Fruit fly (Drosophila melanogaster): ENCODE measurements around the gene CG46309.

The CG46309 gene

DNA sequence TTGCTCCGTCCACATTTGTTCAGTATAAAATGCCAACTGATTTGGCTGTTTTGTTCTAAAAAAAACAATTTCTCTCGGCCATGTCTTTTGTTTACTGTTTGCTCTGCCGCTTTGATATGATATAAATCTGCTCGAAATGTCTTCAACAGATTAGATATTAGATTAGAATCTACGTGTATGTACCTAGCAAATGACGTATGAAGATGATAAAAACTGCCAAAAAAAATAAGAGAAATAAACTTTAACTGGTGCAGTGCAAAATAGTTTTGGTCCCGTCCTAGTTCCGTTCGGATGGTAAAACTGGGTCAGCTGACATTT lies 4.5 kb upstream of the CG46309 start:
- TF ChIP-seq CG15710 (tag; optimal IDR thresholded peaks at IDR 0.05) (no peak), CG13204 (GFP tag; optimal IDR thresholded peaks at IDR 0.05) (no peak), CG4496 (GFP tag; IDR thresholded peaks at IDR 0.05) (no peak), Pif1A (GFP tag; optimal IDR thresholded peaks at IDR 0.05) (no peak), CG10348 (GFP tag; IDR thresholded peaks at IDR 0.05) (no peak), CG34367 (tag; optimal IDR thresholded peaks at IDR 0.05) (no peak), Pif1B (GFP tag; optimal IDR thresholded peaks at IDR 0.05) (no peak), CG12605 (GFP tag; IDR thresholded peaks at IDR 0.05) (no peak), CG17806 (tag; optimal IDR thresholded peaks at IDR 0.05) (no peak)

- TF ChIP-seq CG15710 (tag; optimal IDR thresholded peaks at IDR 0.05) (peak; percentile 12), D1 (tag; optimal IDR thresholded peaks at IDR 0.05) (no peak), CG34367 (tag; optimal IDR thresholded peaks at IDR 0.05) (peak; percentile 34), CG8159 (tag; optimal IDR thresholded peaks at IDR 0.05) (peak; percentile 24), gl (tag; optimal IDR thresholded peaks at IDR 0.05) (peak; percentile 50), CG14655 (GFP tag; optimal IDR thresholded peaks at IDR 0.05) (no peak), CG12605 (GFP tag; IDR thresholded peaks at IDR 0.05) (no peak), EcR (GFP tag; optimal IDR thresholded peaks at IDR 0.05) (peak; percentile 98), CG13204 (GFP tag; optimal IDR thresholded peaks at IDR 0.05) (peak; percentile 13)
These were observed 3.9 kb upstream of the CG46309 start for dm6 chr2L:16255232-16256117.

- TF ChIP-seq fd96Ca (GFP tag; IDR thresholded peaks at IDR 0.05) (no peak), Pif1B (GFP tag; optimal IDR thresholded peaks at IDR 0.05) (no peak), EcR (GFP tag; optimal IDR thresholded peaks at IDR 0.05) (no peak), CG12605 (GFP tag; IDR thresholded peaks at IDR 0.05) (no peak), rn (GFP tag; IDR thresholded peaks at IDR 0.05) (no peak), CG8159 (tag; optimal IDR thresholded peaks at IDR 0.05) (no peak), Ets98B (GFP tag; IDR thresholded peaks at IDR 0.05) (no peak)
These were observed 9.9 kb downstream of the CG46309 start, which contains the start of gene CG42818 for dm6 chr2L:16241639-16242038. TSS of gene CG42818 (plus strand) at chr2L:16241939.

DNA sequence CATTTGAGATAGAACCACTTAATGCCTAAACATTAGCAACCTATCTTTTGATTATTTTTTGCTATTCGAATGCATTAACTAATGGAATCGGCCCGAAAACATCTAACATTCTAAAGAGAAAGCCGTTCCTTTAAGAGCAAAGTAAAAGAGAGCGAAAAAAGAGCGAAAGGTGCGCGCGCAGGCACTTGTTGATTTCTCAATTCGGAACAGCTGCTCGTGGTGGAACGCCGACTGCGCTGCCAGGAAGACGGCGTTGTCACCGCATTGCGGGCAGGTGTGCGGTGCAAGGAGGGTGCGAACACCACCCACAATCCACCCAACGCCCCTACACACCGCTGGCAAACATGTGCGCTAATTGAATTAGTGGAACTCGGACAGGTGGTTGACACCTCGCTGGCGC lies 16.8 kb downstream of the CG46309 start:
- TF ChIP-seq CG9948 (tag; optimal IDR thresholded peaks at IDR 0.05) (no peak), rn (GFP tag; IDR thresholded peaks at IDR 0.05) (no peak), CG34367 (tag; optimal IDR thresholded peaks at IDR 0.05) (no peak)

DNA sequence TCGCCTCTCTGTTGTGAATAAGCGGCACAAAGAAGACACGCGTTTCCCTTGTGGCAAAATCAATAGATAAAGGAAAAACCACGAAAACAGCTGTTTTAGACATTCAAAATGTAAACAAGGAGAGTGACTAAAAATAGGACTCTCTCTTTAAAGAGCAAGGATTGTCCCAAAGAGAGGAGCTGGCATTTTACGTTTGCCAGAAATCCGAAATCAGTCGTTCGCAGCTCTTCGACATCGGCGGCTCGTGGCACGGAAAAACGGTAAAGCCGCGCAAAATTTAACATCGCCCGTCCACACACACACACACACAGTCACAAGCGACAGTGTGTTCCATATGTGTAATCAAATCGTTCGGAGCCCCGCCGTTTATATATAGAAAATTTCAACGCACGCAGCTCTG lies 20.3 kb downstream of the CG46309 start, which contains the start of gene Ca-Ma2d:
TSS of gene Ca-Ma2d (plus strand) at position 211 of the 400 bp plus-strand sequence.
- TF ChIP-seq CG17806 (tag; optimal IDR thresholded peaks at IDR 0.05) (no peak), CG10348 (GFP tag; IDR thresholded peaks at IDR 0.05) (no peak), Snoo (tag; optimal IDR thresholded peaks at IDR 0.05) (no peak), Ets98B (GFP tag; IDR thresholded peaks at IDR 0.05) (no peak), CG15710 (tag; optimal IDR thresholded peaks at IDR 0.05) (no peak), CG12605 (GFP tag; IDR thresholded peaks at IDR 0.05) (peak; percentile 27; the same call in 1 of the 2 replicates)

DNA sequence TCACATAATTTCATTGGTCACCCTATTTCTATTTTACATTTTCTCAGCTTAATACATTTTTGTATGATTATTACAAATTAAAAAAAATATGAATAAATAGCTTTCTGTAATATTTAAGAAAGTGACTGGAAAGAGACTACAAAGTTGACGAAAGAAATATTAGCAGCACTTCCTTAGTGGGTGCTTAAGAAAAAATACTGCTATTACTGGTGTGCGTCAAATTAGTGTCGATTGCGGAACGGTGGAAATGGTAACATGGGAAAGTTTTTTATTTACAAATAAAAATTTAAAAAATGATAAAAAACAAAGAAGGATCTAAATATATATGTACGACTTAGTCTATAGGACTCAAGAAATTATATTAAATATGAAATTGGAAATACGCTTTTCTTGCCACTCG lies 27.6 kb downstream of the CG46309 start:
- TF ChIP-seq CG4496 (GFP tag; IDR thresholded peaks at IDR 0.05) (no peak), CG8301 (tag; optimal IDR thresholded peaks at IDR 0.05) (no peak), gl (tag; optimal IDR thresholded peaks at IDR 0.05) (no peak), CG10348 (GFP tag; IDR thresholded peaks at IDR 0.05) (no peak), CG32121 (GFP tag; IDR thresholded peaks at IDR 0.05) (no peak), Pif1B (GFP tag; optimal IDR thresholded peaks at IDR 0.05) (no peak)

dm6 chr2L:16216298-16216697 lies 35.3 kb downstream of the CG46309 start:
- TF ChIP-seq CG13204 (GFP tag; optimal IDR thresholded peaks at IDR 0.05), result no peak

- TF ChIP-seq CG8301 (tag; optimal IDR thresholded peaks at IDR 0.05), result no peak
- TF ChIP-seq CG13204 (GFP tag; optimal IDR thresholded peaks at IDR 0.05), result no peak
- TF ChIP-seq CG34367 (tag; optimal IDR thresholded peaks at IDR 0.05), result no peak
- TF ChIP-seq gl (tag; optimal IDR thresholded peaks at IDR 0.05), result no peak
- TF ChIP-seq CG4496 (GFP tag; IDR thresholded peaks at IDR 0.05), result no peak
- no peak for TF ChIP-seq rn (GFP tag; IDR thresholded peaks at IDR 0.05)
These were observed 40.4 kb downstream of the CG46309 start, which contains the start of gene CG31819 for dm6 chr2L:16211159-16211558. TSS of gene CG31819 (plus strand) at chr2L:16211459.

Data from whole organism, pupa.